Worm (Caenorhabditis elegans) whole organism, L4 larva: ENCODE results near the gene Y77E11A.12.

Experiments used
- T20F7.1 ChIP-seq: fragments of 200-800 bp; sonication (Bioruptor generic); optimal IDR thresholded peaks from 2 replicates; lab custom pipeline; 2018; ENCODE audit warnings: mild to moderate bottlenecking, missing genetic modification characterization, missing compliant biosample characterization
- Y5F2A.4 ChIP-seq: fragments of 200-800 bp; sonication (Bioruptor generic); optimal IDR thresholded peaks from 2 replicates; lab custom pipeline; 2018; ENCODE audit warnings: mild to moderate bottlenecking, missing genetic modification characterization, missing compliant biosample characterization
- ZK546.5 ChIP-seq, 2 experiments: sonication (generic microtip); optimal IDR thresholded peaks; 2 replicates each; lab custom pipeline; 2017; ENCODE audit warnings: missing biosample characterization in 2 of 2, missing genetic modification characterization in 2 of 2
- aha-1 ChIP-seq: fragments of 150-350 bp; peaks from one replicate; lab custom pipeline; 2014; ENCODE audit warnings: missing biosample characterization, missing genetic modification characterization
- ceh-20 ChIP-seq: fragments of 200-800 bp; sonication (Bioruptor generic); IDR thresholded peaks from 2 replicates; pipeline ENCODE4 v1.3.6; 2022; ENCODE audit warnings: missing genetic modification reagents, missing genetic modification characterization, missing compliant biosample characterization
- ceh-28 ChIP-seq: fragments of 150-350 bp; optimal IDR thresholded peaks from 2 replicates; lab custom pipeline; 2014; ENCODE audit warnings: missing biosample characterization, missing genetic modification reagents, missing genetic modification characterization
- ceh-62 ChIP-seq: sonication (generic microtip); optimal IDR thresholded peaks from 2 replicates; lab custom pipeline; 2017; ENCODE audit warnings: missing biosample characterization, missing genetic modification characterization
- ces-1 ChIP-seq: fragments of 150-350 bp; sonication (generic microtip); optimal IDR thresholded peaks from 4 replicates; lab custom pipeline; 2014; ENCODE audit warnings: missing biosample characterization, missing genetic modification reagents, missing genetic modification characterization
- ctbp-1 ChIP-seq: fragments of 200-800 bp; sonication (Bioruptor generic); IDR thresholded peaks from 2 replicates; pipeline ENCODE4 v1.3.6; 2022; ENCODE audit warnings: missing genetic modification reagents, missing genetic modification characterization, missing compliant biosample characterization
- daf-12 ChIP-seq: fragments of 150-350 bp; optimal IDR thresholded peaks from 2 replicates; lab custom pipeline; 2014; ENCODE audit warnings: missing biosample characterization, missing genetic modification reagents, missing genetic modification characterization
- daf-19 ChIP-seq: fragments of 200-800 bp; sonication (Bioruptor generic); conservative IDR thresholded peaks from 2 replicates; pipeline ENCODE4 v1.3.6; 2022; ENCODE audit warnings: missing genetic modification characterization, missing compliant biosample characterization
- daf-8 ChIP-seq: fragments of 200-800 bp; sonication (Bioruptor generic); IDR thresholded peaks from 2 replicates; pipeline ENCODE4 v1.3.6; 2022; ENCODE audit warnings: missing genetic modification characterization, missing compliant biosample characterization
- duxl-1 ChIP-seq: sonication (generic microtip); optimal IDR thresholded peaks from 2 replicates; lab custom pipeline; 2016; ENCODE audit warnings: mild to moderate bottlenecking, missing genetic modification characterization, moderate library complexity, missing compliant biosample characterization; ENCODE audit not compliant: poor library complexity
- egl-43 ChIP-seq: fragments of 200-800 bp; sonication (Bioruptor generic); IDR thresholded peaks from 2 replicates; pipeline ENCODE4 v1.3.6; 2022; ENCODE audit warnings: missing genetic modification reagents, missing genetic modification characterization, missing compliant biosample characterization
- fkh-10 ChIP-seq: fragments of 150-350 bp; optimal IDR thresholded peaks from 2 replicates; lab custom pipeline; 2014; ENCODE audit warnings: missing biosample characterization, missing genetic modification reagents, missing genetic modification characterization
- gei-8 ChIP-seq: fragments of 200-800 bp; sonication (Bioruptor generic); optimal IDR thresholded peaks from 2 replicates; lab custom pipeline; 2018; ENCODE audit warnings: mild to moderate bottlenecking, missing genetic modification characterization, missing compliant biosample characterization
- hlh-11 ChIP-seq: fragments of 200-800 bp; sonication (Bioruptor generic); optimal IDR thresholded peaks from 2 replicates; lab custom pipeline; 2018; ENCODE audit warnings: mild to moderate bottlenecking, missing genetic modification characterization, missing compliant biosample characterization
- hlh-30 ChIP-seq: sonication (generic microtip); optimal IDR thresholded peaks from 2 replicates; lab custom pipeline; 2017; ENCODE audit warnings: antibody characterized with exemption, mild to moderate bottlenecking, missing genetic modification characterization, missing compliant biosample characterization; ENCODE audit not compliant: insufficient read depth
- hmg-1.1 ChIP-seq: fragments of 200-800 bp; sonication (Bioruptor generic); IDR thresholded peaks from 2 replicates; pipeline ENCODE4 v1.3.6; 2022; ENCODE audit warnings: missing genetic modification reagents, missing genetic modification characterization, missing compliant biosample characterization
- lsy-2 ChIP-seq, 2 experiments: fragments of 150-350 bp in 1 of 2; sonication (generic microtip) in 1 of 2; optimal IDR thresholded peaks; 2 replicates each; lab custom pipeline; 2014 to 2017; ENCODE audit warnings: missing biosample characterization in 2 of 2, missing genetic modification characterization in 2 of 2
- mep-1 ChIP-seq: fragments of 150-350 bp; sonication (generic microtip); optimal IDR thresholded peaks from 3 replicates; lab custom pipeline; 2014; ENCODE audit warnings: missing biosample characterization, missing genetic modification characterization
- mxl-2 ChIP-seq: fragments of 200-800 bp; sonication (Bioruptor generic); conservative IDR thresholded peaks from 2 replicates; pipeline ENCODE4 v1.3.6; 2022; ENCODE audit warnings: missing genetic modification reagents, missing genetic modification characterization, missing compliant biosample characterization
- mxl-3 ChIP-seq: fragments of 200-800 bp; sonication (Bioruptor generic); optimal IDR thresholded peaks from 2 replicates; lab custom pipeline; 2018; ENCODE audit warnings: mild to moderate bottlenecking, missing genetic modification characterization, missing compliant biosample characterization
- nhr-10 ChIP-seq: fragments of 150-350 bp; optimal IDR thresholded peaks from 2 replicates; lab custom pipeline; 2014; ENCODE audit warnings: missing biosample characterization, missing genetic modification characterization
- nhr-11 ChIP-seq: fragments of 150-350 bp; optimal IDR thresholded peaks from 2 replicates; lab custom pipeline; 2014; ENCODE audit warnings: missing biosample characterization, missing genetic modification characterization
- nhr-111 ChIP-seq: fragments of 200-800 bp; sonication (Bioruptor generic); optimal IDR thresholded peaks from 2 replicates; lab custom pipeline; 2018; ENCODE audit warnings: mild to moderate bottlenecking, missing genetic modification characterization, missing compliant biosample characterization
- nhr-25 ChIP-seq: sonication (generic microtip); optimal IDR thresholded peaks from 2 replicates; lab custom pipeline; 2017; ENCODE audit warnings: missing genetic modification characterization, mild to moderate bottlenecking, missing compliant biosample characterization, antibody characterized with exemption, moderate library complexity, borderline replicate concordance; ENCODE audit not compliant: insufficient read depth
- nhr-28 ChIP-seq: fragments of 150-350 bp; optimal IDR thresholded peaks from 2 replicates; lab custom pipeline; 2014; ENCODE audit warnings: missing biosample characterization, missing genetic modification characterization
- nhr-41 ChIP-seq: fragments of 200-800 bp; sonication (Bioruptor generic); IDR thresholded peaks from 2 replicates; pipeline ENCODE4 v1.3.6; 2022; ENCODE audit warnings: missing genetic modification reagents, missing genetic modification characterization, missing compliant biosample characterization
- nhr-48 ChIP-seq: sonication (generic microtip); optimal IDR thresholded peaks from 2 replicates; lab custom pipeline; 2016; ENCODE audit warnings: mild to moderate bottlenecking, missing genetic modification characterization, missing compliant biosample characterization
- nhr-6 ChIP-seq: fragments of 150-350 bp; optimal IDR thresholded peaks from 2 replicates; lab custom pipeline; 2014; ENCODE audit warnings: missing biosample characterization, missing genetic modification characterization
- nhr-76 ChIP-seq: fragments of 150-350 bp; optimal IDR thresholded peaks from 2 replicates; lab custom pipeline; 2014; ENCODE audit warnings: missing biosample characterization, missing genetic modification characterization
- php-3 ChIP-seq: fragments of 200-800 bp; sonication (Bioruptor generic); IDR thresholded peaks from 2 replicates; pipeline ENCODE4 v1.3.6; 2022; ENCODE audit warnings: missing genetic modification reagents, missing genetic modification characterization, missing compliant biosample characterization
- pqm-1 ChIP-seq: sonication (generic microtip); optimal IDR thresholded peaks from 2 replicates; lab custom pipeline; 2017; ENCODE audit warnings: missing biosample characterization, missing genetic modification characterization
- set-16 ChIP-seq: fragments of 200-800 bp; sonication (Bioruptor generic); IDR thresholded peaks from 2 replicates; pipeline ENCODE4 v1.3.6; 2022; ENCODE audit warnings: missing genetic modification reagents, missing genetic modification characterization, missing compliant biosample characterization
- skn-1 ChIP-seq: fragments of 150-350 bp; optimal IDR thresholded peaks from 2 replicates; lab custom pipeline; 2014; ENCODE audit warnings: missing biosample characterization, missing genetic modification characterization
- snpc-4 ChIP-seq: fragments of 150-350 bp; optimal IDR thresholded peaks from 2 replicates; lab custom pipeline; 2014; ENCODE audit warnings: missing biosample characterization, missing genetic modification characterization
- spr-1 ChIP-seq: sonication (generic microtip); optimal IDR thresholded peaks from 2 replicates; lab custom pipeline; 2016; ENCODE audit warnings: mild to moderate bottlenecking, missing genetic modification characterization, missing compliant biosample characterization
- tag-97 ChIP-seq: fragments of 200-800 bp; sonication (Bioruptor generic); IDR thresholded peaks from 2 replicates; pipeline ENCODE4 v1.3.6; 2022; ENCODE audit warnings: missing genetic modification characterization, missing compliant biosample characterization
- tra-1 ChIP-seq: fragments of 200-800 bp; sonication (Bioruptor generic); IDR thresholded peaks from 2 replicates; pipeline ENCODE4 v1.3.6; 2022; ENCODE audit warnings: missing genetic modification reagents, missing genetic modification characterization, missing compliant biosample characterization
- unc-39 ChIP-seq: sonication (generic microtip); optimal IDR thresholded peaks from 2 replicates; lab custom pipeline; 2017; ENCODE audit warnings: missing biosample characterization, missing genetic modification characterization
- vab-7 ChIP-seq: fragments of 200-800 bp; sonication (Bioruptor generic); IDR thresholded peaks from 2 replicates; pipeline ENCODE4 v1.3.6; 2022; ENCODE audit warnings: missing genetic modification reagents, missing genetic modification characterization, missing compliant biosample characterization
- zfp-2 ChIP-seq: sonication (generic microtip); optimal IDR thresholded peaks from 2 replicates; lab custom pipeline; 2016; ENCODE audit warnings: mild to moderate bottlenecking, missing genetic modification characterization, missing compliant biosample characterization
- zip-11 ChIP-seq: fragments of 200-800 bp; sonication (Bioruptor generic); IDR thresholded peaks from 2 replicates; pipeline ENCODE4 v1.3.6; 2022; ENCODE audit warnings: missing genetic modification characterization, missing compliant biosample characterization
- ztf-11 ChIP-seq: fragments of 150-350 bp; optimal IDR thresholded peaks from 2 replicates; lab custom pipeline; 2014; ENCODE audit warnings: missing biosample characterization, missing genetic modification characterization
- ztf-7 ChIP-seq: fragments of 150-350 bp; optimal IDR thresholded peaks from 2 replicates; lab custom pipeline; 2014; ENCODE audit warnings: missing biosample characterization, missing genetic modification characterization

The Y77E11A.12 gene

ce11 chrIV:1497448-1497847 is 22.5 kb upstream of the Y77E11A.12 start, which contains the start of gene hxk-3 (continued):
- no peak for TF ChIP-seq egl-43 (GFP tag; lab: Robert Waterston, UW)
- no peak for TF ChIP-seq snpc-4 (tag; lab: Kevin White, UChicago)
- TF ChIP-seq php-3 (GFP tag; lab: Robert Waterston, UW) = peak; percentile 59; the same call in 1 of the 2 replicates
- TF ChIP-seq ceh-28 (tag; lab: Kevin White, UChicago) = peak; percentile 23
- TF ChIP-seq T20F7.1 (GFP tag; lab: Kevin White, UChicago) = no peak
- peak; percentile 89 for TF ChIP-seq hlh-30 (tag; lab: Kevin White, UChicago)
- TF ChIP-seq daf-19 (GFP tag; lab: Robert Waterston, UW) = no peak
- peak; percentile 2 for TF ChIP-seq spr-1 (tag; lab: Kevin White, UChicago)
- TF ChIP-seq nhr-28 (tag; lab: Kevin White, UChicago) = peak; percentile 19
- peak; percentile 31 for TF ChIP-seq fkh-10
- TF ChIP-seq Y5F2A.4 (GFP tag; lab: Kevin White, UChicago) = no peak
- TF ChIP-seq ZK546.5 (tag; optimal IDR thresholded peaks at IDR 0.05; lab: Kevin White, UChicago) = no peak
- TF ChIP-seq vab-7 = no peak
- TF ChIP-seq nhr-111 (GFP tag; lab: Kevin White, UChicago) = no peak
- TF ChIP-seq nhr-41 (GFP tag; lab: Robert Waterston, UW) = no peak
- TF ChIP-seq nhr-48 (tag; lab: Kevin White, UChicago) = peak; percentile 48
- no peak for TF ChIP-seq mxl-2 (GFP tag; lab: Robert Waterston, UW)
- peak; percentile 44 for TF ChIP-seq ztf-7 (tag; lab: Kevin White, UChicago)
- TF ChIP-seq nhr-10 (tag; lab: Kevin White, UChicago) = no peak
- no peak for TF ChIP-seq unc-39 (tag; lab: Kevin White, UChicago)
- TF ChIP-seq gei-8 = no peak
- TF ChIP-seq nhr-11 (tag; lab: Kevin White, UChicago) = no peak
- no peak for TF ChIP-seq daf-12 (tag; lab: Kevin White, UChicago)
- TF ChIP-seq zfp-2 = no peak
- TF ChIP-seq aha-1 (tag; lab: Kevin White, UChicago) = peak; percentile 98
- no peak for TF ChIP-seq ceh-62 (tag; lab: Kevin White, UChicago)
- no peak for TF ChIP-seq ces-1
- TF ChIP-seq zip-11 (GFP tag; lab: Robert Waterston, UW) = no peak
- peak; percentile 82 for TF ChIP-seq hlh-11 (tag; lab: Kevin White, UChicago)
- no peak for TF ChIP-seq pqm-1 (tag; lab: Kevin White, UChicago)
- no peak for TF ChIP-seq duxl-1 (tag; lab: Kevin White, UChicago)
- peak in 1 of 2 experiments; percentile 79 for TF ChIP-seq lsy-2 (tag; optimal IDR thresholded peaks at IDR 0.05; lab: Kevin White, UChicago)
- 0 out of 2 replicates have a peak, but pooled peaks have one; percentile 24 for TF ChIP-seq ceh-20 (GFP tag; lab: Robert Waterston, UW)
- no peak for TF ChIP-seq set-16
- no peak for TF ChIP-seq ztf-11 (tag; lab: Kevin White, UChicago)
- TF ChIP-seq skn-1 = no peak
- 0 out of 2 replicates have a peak, but pooled peaks have one; percentile 30 for TF ChIP-seq tra-1 (GFP tag; lab: Robert Waterston, UW)
- TF ChIP-seq tag-97 (GFP tag; lab: Robert Waterston, UW) = no peak
- TF ChIP-seq daf-8 (GFP tag; lab: Robert Waterston, UW) = no peak
- TF ChIP-seq mep-1 (tag; lab: Kevin White, UChicago) = peak; percentile 77
- peak; percentile 82 for TF ChIP-seq hmg-1.1 (GFP tag; lab: Robert Waterston, UW)
- TF ChIP-seq nhr-25 (tag; lab: Kevin White, UChicago) = no peak
- peak; percentile 77 for TF ChIP-seq nhr-6 (tag; lab: Kevin White, UChicago)
- no peak for TF ChIP-seq ctbp-1 (GFP tag; lab: Robert Waterston, UW)
- TF ChIP-seq nhr-76 = no peak
- peak; percentile 60 for TF ChIP-seq mxl-3
